Worm (Caenorhabditis elegans) whole organism, late embryonic: ENCODE measurements around the gene cav-2.

Experiments used
- F13H6.1 ChIP-seq: sonication (generic microtip); optimal IDR thresholded peaks from 2 replicates; lab custom pipeline; 2016; ENCODE audit warnings: missing genetic modification characterization, missing compliant biosample characterization
- dve-1 ChIP-seq: sonication (generic microtip); optimal IDR thresholded peaks from 2 replicates; lab custom pipeline; 2017; ENCODE audit warnings: antibody characterized with exemption, mild to moderate bottlenecking, missing genetic modification characterization, missing compliant biosample characterization
- lin-11 ChIP-seq: fragments of 200-800 bp; sonication (Bioruptor generic); optimal IDR thresholded peaks from 2 replicates; lab custom pipeline; 2018; ENCODE audit warnings: mild to moderate bottlenecking, missing genetic modification characterization, missing compliant biosample characterization

- no peak for TF ChIP-seq F13H6.1
- TF ChIP-seq lin-11 (tag; lab: Kevin White, UChicago), result no peak
- no peak for TF ChIP-seq dve-1 (tag; lab: Kevin White, UChicago)
Observed at ce11 chrV:13532469-13532868, 24.4 kb upstream of the cav-2 start.
